Worm (Caenorhabditis elegans) whole organism, L4 larva: ENCODE data around the gene ari-1.4.

Source experiments
- F26F4.8 ChIP-seq: fragments of 200-800 bp; sonication (Bioruptor generic); conservative IDR thresholded peaks from 2 replicates; pipeline ENCODE4 v1.3.6; 2022; ENCODE audit warnings: missing genetic modification characterization, missing compliant biosample characterization
- R02D3.7 ChIP-seq: fragments of 150-350 bp; sonication (generic microtip); optimal IDR thresholded peaks from 3 replicates; lab custom pipeline; 2014; ENCODE audit warnings: missing biosample characterization, missing genetic modification characterization
- Y105C5A.15 ChIP-seq: fragments of 200-800 bp; sonication (Bioruptor generic); IDR thresholded peaks from 2 replicates; pipeline ENCODE4 v1.3.6; 2022; ENCODE audit warnings: missing genetic modification characterization, missing compliant biosample characterization
- ceh-20 ChIP-seq: fragments of 200-800 bp; sonication (Bioruptor generic); IDR thresholded peaks from 2 replicates; pipeline ENCODE4 v1.3.6; 2022; ENCODE audit warnings: missing genetic modification reagents, missing genetic modification characterization, missing compliant biosample characterization
- ces-1 ChIP-seq: fragments of 150-350 bp; sonication (generic microtip); optimal IDR thresholded peaks from 4 replicates; lab custom pipeline; 2014; ENCODE audit warnings: missing biosample characterization, missing genetic modification reagents, missing genetic modification characterization
- fos-1 ChIP-seq: fragments of 150-350 bp; optimal IDR thresholded peaks from 2 replicates; lab custom pipeline; 2014; ENCODE audit warnings: missing biosample characterization, missing genetic modification characterization
- lin-29 ChIP-seq: fragments of 200-800 bp; sonication (Bioruptor generic); IDR thresholded peaks from 2 replicates; pipeline ENCODE4 v1.3.6; 2022; ENCODE audit warnings: missing genetic modification reagents, missing genetic modification characterization, missing compliant biosample characterization
- lin-39 ChIP-seq: fragments of 150-350 bp; optimal IDR thresholded peaks from 2 replicates; lab custom pipeline; 2014; ENCODE audit warnings: missing biosample characterization, missing genetic modification reagents, missing genetic modification characterization
- lsy-2 ChIP-seq, 2 experiments: fragments of 150-350 bp in 1 of 2; sonication (generic microtip) in 1 of 2; optimal IDR thresholded peaks; 2 replicates each; lab custom pipeline; 2014 to 2017; ENCODE audit warnings: missing biosample characterization in 2 of 2, missing genetic modification characterization in 2 of 2
- mxl-3 ChIP-seq: fragments of 200-800 bp; sonication (Bioruptor generic); optimal IDR thresholded peaks from 2 replicates; lab custom pipeline; 2018; ENCODE audit warnings: mild to moderate bottlenecking, missing genetic modification characterization, missing compliant biosample characterization
- nhr-237 ChIP-seq: sonication (generic microtip); optimal IDR thresholded peaks from 2 replicates; lab custom pipeline; 2017; ENCODE audit warnings: missing biosample characterization, missing genetic modification characterization
- nhr-76 ChIP-seq: fragments of 150-350 bp; optimal IDR thresholded peaks from 2 replicates; lab custom pipeline; 2014; ENCODE audit warnings: missing biosample characterization, missing genetic modification characterization
- skn-1 ChIP-seq: fragments of 150-350 bp; optimal IDR thresholded peaks from 2 replicates; lab custom pipeline; 2014; ENCODE audit warnings: missing biosample characterization, missing genetic modification characterization
- unc-62 ChIP-seq, 3 experiments: fragments of 150-350 bp in 1 of 3; sonication (generic microtip); optimal IDR thresholded peaks in 2 of 3; peaks in 1 of 3; 1 replicate in 1 of 3; 2 replicates in 2 of 3; lab custom pipeline; 2014 to 2017; ENCODE audit warnings: missing biosample characterization in 3 of 3, missing genetic modification characterization in 3 of 3, missing genetic modification reagents in 3 of 3, missing genotype in 1 of 3

DNA sequence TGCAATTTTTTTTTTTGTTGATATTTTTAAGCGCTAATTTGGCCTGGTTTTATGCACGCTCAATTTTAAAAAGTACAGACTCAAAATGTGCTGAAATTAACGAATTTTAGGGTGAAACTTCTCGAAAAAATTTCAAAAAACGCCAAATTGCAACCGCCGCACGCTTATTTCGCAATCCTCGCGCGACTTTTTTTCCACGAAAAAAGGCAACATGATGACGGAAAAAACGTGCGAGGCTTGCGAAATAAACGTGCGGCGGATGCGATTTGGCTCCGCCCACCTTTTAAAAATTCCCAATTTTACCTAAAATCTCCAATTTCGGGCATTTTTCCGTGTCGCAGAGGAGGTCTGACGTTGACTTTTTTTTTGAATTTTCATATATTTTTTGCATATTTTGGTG lies 3.4 kb downstream of the ari-1.4 start:
- TF ChIP-seq ces-1, result no peak
- TF ChIP-seq nhr-237 (tag; lab: Kevin White, UChicago), result no peak
- no peak for TF ChIP-seq mxl-3
- no peak for TF ChIP-seq lsy-2 (tag; optimal IDR thresholded peaks at IDR 0.05; lab: Kevin White, UChicago)
- no peak for TF ChIP-seq fos-1 (tag; lab: Kevin White, UChicago)
- TF ChIP-seq R02D3.7 (tag; lab: Kevin White, UChicago), result no peak
- TF ChIP-seq F26F4.8 (GFP tag; lab: Robert Waterston, UW), result no peak
- no peak for TF ChIP-seq ceh-20
- no peak for TF ChIP-seq lin-39 (tag; lab: Kevin White, UChicago)
- no peak for TF ChIP-seq Y105C5A.15 (GFP tag; lab: Robert Waterston, UW)
- no peak for TF ChIP-seq skn-1 (tag; lab: Kevin White, UChicago)
- TF ChIP-seq lin-29 (GFP tag; lab: Robert Waterston, UW), result no peak
- no peak for TF ChIP-seq nhr-76
- TF ChIP-seq unc-62 (GFP tag; optimal IDR thresholded peaks at IDR 0.05 in 1 of 2; lab: Kevin White, UChicago), result no peak
- TF ChIP-seq unc-62 (tag; optimal IDR thresholded peaks at IDR 0.05; lab: Kevin White, UChicago), result no peak
